Worm (Caenorhabditis elegans) whole organism, L3 larva: ENCODE data around the gene Y52E8A.6.

Experiments
- daf-12 ChIP-seq: fragments of 150-350 bp; optimal IDR thresholded peaks from 2 replicates; lab custom pipeline; 2014; ENCODE audit warnings: missing biosample characterization, missing genetic modification reagents, missing genetic modification characterization
- egl-27 ChIP-seq: sonication (generic microtip); optimal IDR thresholded peaks from 4 replicates; lab custom pipeline; 2017; ENCODE audit warnings: missing biosample characterization, missing genetic modification reagents, missing genetic modification characterization
- elt-1 ChIP-seq: fragments of 150-350 bp; optimal IDR thresholded peaks from 2 replicates; lab custom pipeline; 2014; ENCODE audit warnings: missing biosample characterization, missing genetic modification characterization
- fkh-2 ChIP-seq: fragments of 150-350 bp; optimal IDR thresholded peaks from 2 replicates; lab custom pipeline; 2014; ENCODE audit warnings: missing biosample characterization, missing genetic modification reagents, missing genetic modification characterization
- hmg-11 ChIP-seq: sonication (generic microtip); optimal IDR thresholded peaks from 2 replicates; lab custom pipeline; 2016; ENCODE audit warnings: missing genetic modification characterization, missing compliant biosample characterization
- jun-1 ChIP-seq: fragments of 150-350 bp; optimal IDR thresholded peaks from 2 replicates; lab custom pipeline; 2014; ENCODE audit warnings: missing biosample characterization, missing genetic modification reagents, missing genetic modification characterization
- nhr-11 ChIP-seq: fragments of 150-350 bp; optimal IDR thresholded peaks from 2 replicates; lab custom pipeline; 2014; ENCODE audit warnings: missing biosample characterization, missing genetic modification characterization
- nhr-12 ChIP-seq: fragments of 150-350 bp; optimal IDR thresholded peaks from 2 replicates; lab custom pipeline; 2014; ENCODE audit warnings: missing biosample characterization, missing genetic modification characterization
- nhr-23 ChIP-seq: fragments of 150-350 bp; optimal IDR thresholded peaks from 2 replicates; lab custom pipeline; 2014; ENCODE audit warnings: missing biosample characterization, missing genetic modification reagents, missing genetic modification characterization
- nhr-237 ChIP-seq: fragments of 150-350 bp; optimal IDR thresholded peaks from 2 replicates; lab custom pipeline; 2014; ENCODE audit warnings: missing biosample characterization, missing genetic modification characterization
- nhr-25 ChIP-seq: sonication (generic microtip); optimal IDR thresholded peaks from 2 replicates; lab custom pipeline; 2017; ENCODE audit warnings: missing biosample characterization, missing genetic modification characterization
- snpc-4 ChIP-seq: fragments of 150-350 bp; optimal IDR thresholded peaks from 2 replicates; lab custom pipeline; 2014; ENCODE audit warnings: missing biosample characterization, missing genetic modification characterization
- ztf-11 ChIP-seq: fragments of 150-350 bp; optimal IDR thresholded peaks from 2 replicates; lab custom pipeline; 2014; ENCODE audit warnings: missing biosample characterization, missing genetic modification characterization

ce11 chrII:4276924-4277323 is 42.8 kb downstream of the Y52E8A.6 start:
- TF ChIP-seq snpc-4 (tag; lab: Kevin White, UChicago) (no peak), nhr-11 (tag; lab: Kevin White, UChicago) (no peak), hmg-11 (tag; lab: Kevin White, UChicago) (no peak), nhr-12 (tag; lab: Kevin White, UChicago) (no peak), jun-1 (tag; lab: Kevin White, UChicago) (no peak), nhr-23 (tag; lab: Kevin White, UChicago) (no peak), nhr-237 (tag; lab: Kevin White, UChicago) (no peak), fkh-2 (tag; lab: Kevin White, UChicago) (no peak), daf-12 (tag; lab: Kevin White, UChicago) (no peak), ztf-11 (no peak), egl-27 (tag; lab: Kevin White, UChicago) (no peak), elt-1 (tag; lab: Kevin White, UChicago) (no peak), nhr-25 (no peak)
